Fruit fly (Drosophila melanogaster): ENCODE results near the gene CG34452.

The CG34452 gene

dm6 chr3L:15692794-15693532 is 5.3 kb upstream of the CG34452 start:
- TF ChIP-seq psq (optimal IDR thresholded peaks at IDR 0.05) (no peak), Sin3A (optimal IDR thresholded peaks at IDR 0.05) (no peak), ttk (optimal IDR thresholded peaks at IDR 0.05) (no peak), insv (optimal IDR thresholded peaks at IDR 0.05) (no peak), h (optimal IDR thresholded peaks at IDR 0.05) (no peak), Myc (optimal IDR thresholded peaks at IDR 0.05) (no peak)

DNA sequence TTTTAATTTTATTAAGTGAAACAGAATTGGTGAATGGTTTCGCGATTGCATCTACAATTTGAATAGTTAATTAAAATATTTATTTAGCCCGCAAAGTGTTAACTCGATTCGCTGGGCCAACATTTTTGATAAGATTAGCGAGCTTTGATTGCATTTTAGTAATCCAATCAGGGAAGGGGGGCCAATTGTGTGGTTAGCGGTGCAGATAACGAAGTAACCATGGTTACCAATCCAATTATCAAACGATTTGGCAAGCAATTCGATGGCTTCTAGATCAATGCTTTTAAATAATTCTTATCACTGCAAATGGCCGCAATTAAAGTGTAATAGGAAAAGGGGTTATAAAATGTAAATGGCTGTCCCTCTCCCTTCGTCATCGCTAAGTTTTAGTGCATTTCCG is 4.7 kb upstream of the CG34452 start:
- TF ChIP-seq Myc (optimal IDR thresholded peaks at IDR 0.05) (no peak), ttk (optimal IDR thresholded peaks at IDR 0.05) (no peak), insv (optimal IDR thresholded peaks at IDR 0.05) (no peak), psq (optimal IDR thresholded peaks at IDR 0.05) (no peak), h (optimal IDR thresholded peaks at IDR 0.05) (no peak), Sin3A (optimal IDR thresholded peaks at IDR 0.05) (no peak)

dm6 chr3L:15691968-15692367 is 4.3 kb upstream of the CG34452 start, which contains the start of gene CG34451:
Gene CG34451 (minus strand): TSS chr3L:15692068.
- TF ChIP-seq insv (optimal IDR thresholded peaks at IDR 0.05), result no peak
- no peak for TF ChIP-seq Myc (optimal IDR thresholded peaks at IDR 0.05)

DNA sequence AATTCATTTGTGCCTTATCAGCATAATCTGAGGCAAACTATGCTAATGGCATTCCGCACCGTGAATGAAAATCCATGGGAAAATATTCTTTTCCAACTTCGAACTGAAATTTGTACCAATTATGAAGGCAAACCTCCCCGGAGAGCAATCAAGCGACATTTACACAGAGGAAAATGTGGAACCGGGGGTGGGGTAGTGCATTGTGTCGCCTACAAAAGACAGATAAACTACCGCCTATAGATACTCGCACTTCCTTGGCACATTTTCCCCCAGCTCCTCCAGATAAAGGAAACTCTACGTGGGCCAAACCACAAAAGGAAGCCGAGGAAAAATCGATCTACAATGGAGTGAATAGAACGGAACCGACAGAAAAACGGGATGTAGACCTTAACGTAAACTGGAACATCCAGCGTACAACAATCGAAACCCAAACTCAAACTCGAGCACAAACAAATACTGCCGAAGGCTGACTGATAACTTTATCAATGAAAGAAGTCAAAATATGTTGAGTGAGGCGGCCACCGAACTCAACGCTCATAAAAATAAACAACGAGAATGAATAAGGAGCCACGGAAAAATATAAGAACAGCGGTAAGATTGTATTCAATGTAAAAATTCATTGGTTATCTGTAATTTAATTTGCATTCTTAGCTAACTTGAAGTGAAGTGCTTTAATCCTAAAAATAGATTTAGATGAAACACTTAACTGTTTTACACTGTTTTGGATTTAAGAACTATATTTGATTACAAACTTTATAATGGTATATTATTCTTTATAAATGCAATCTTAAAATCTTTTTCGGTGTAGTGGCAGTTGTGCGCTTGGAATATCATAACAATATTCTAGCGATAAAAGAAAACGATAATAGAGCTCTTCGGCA is 3.2 kb upstream of the CG34452 start:
- TF ChIP-seq insv (optimal IDR thresholded peaks at IDR 0.05) (no peak), Myc (optimal IDR thresholded peaks at IDR 0.05) (no peak), Sin3A (optimal IDR thresholded peaks at IDR 0.05) (no peak), ttk (optimal IDR thresholded peaks at IDR 0.05) (no peak), psq (optimal IDR thresholded peaks at IDR 0.05) (no peak), h (optimal IDR thresholded peaks at IDR 0.05) (no peak)

DNA sequence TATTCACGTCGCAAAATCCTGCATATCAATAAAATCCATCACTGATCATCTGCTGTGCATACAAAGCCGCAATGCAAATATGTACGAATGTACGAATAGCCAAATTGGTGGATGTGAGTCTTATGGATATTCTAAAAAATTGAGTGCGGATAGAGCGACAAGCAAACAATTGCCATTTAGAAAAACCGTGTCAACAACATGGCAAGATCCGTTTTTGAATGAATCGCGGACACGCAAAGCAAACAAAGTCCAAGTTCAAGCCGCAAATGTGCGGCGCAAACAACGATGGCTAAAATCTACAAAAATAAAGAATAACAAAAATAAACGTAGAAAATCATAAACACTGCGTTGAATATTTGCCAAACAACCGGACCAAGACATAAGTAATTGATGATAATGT is 1.8 kb upstream of the CG34452 start:
- TF ChIP-seq psq (optimal IDR thresholded peaks at IDR 0.05) (no peak), h (optimal IDR thresholded peaks at IDR 0.05) (no peak), Sin3A (optimal IDR thresholded peaks at IDR 0.05) (no peak), ttk (optimal IDR thresholded peaks at IDR 0.05) (no peak), Myc (optimal IDR thresholded peaks at IDR 0.05) (no peak), insv (optimal IDR thresholded peaks at IDR 0.05) (no peak)

DNA sequence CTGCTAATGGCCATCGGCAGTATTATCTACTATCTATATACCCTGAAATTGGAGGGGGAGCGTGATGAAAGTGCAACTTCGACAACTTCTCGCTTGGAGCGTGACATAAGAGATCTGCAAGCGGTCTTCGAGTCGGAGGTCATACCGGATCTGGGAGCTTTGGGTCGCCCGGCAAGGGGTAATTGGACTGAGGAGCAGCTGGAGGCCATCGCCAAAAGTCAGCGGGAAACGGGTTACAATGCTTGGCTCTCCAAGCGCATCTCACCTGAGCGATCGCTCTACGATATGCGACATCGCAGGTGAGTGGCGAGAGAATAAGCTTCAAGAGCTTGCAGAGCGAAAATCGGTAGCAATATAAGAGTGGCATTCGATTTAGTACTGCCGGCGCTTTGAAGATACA is 3.7 kb downstream of the CG34452 start:
- TF ChIP-seq h (optimal IDR thresholded peaks at IDR 0.05), result no peak
- no peak for TF ChIP-seq ttk (optimal IDR thresholded peaks at IDR 0.05)
- TF ChIP-seq insv (optimal IDR thresholded peaks at IDR 0.05), result no peak
- TF ChIP-seq Myc (optimal IDR thresholded peaks at IDR 0.05), result no peak
- TF ChIP-seq psq (optimal IDR thresholded peaks at IDR 0.05), result no peak
- no peak for TF ChIP-seq Sin3A (optimal IDR thresholded peaks at IDR 0.05)

dm6 chr3L:15683345-15683922 is 4.3 kb downstream of the CG34452 start, which contains the start of the genes CG7579 and Pgant8:
Gene CG7579 (minus strand): TSS chr3L:15683445.
Gene Pgant8 (plus strand): TSS chr3L:15683872.
- TF ChIP-seq Myc (optimal IDR thresholded peaks at IDR 0.05) (no peak), psq (optimal IDR thresholded peaks at IDR 0.05) (no peak), ttk (optimal IDR thresholded peaks at IDR 0.05) (no peak), Sin3A (optimal IDR thresholded peaks at IDR 0.05) (no peak), insv (optimal IDR thresholded peaks at IDR 0.05) (no peak), h (optimal IDR thresholded peaks at IDR 0.05) (no peak)

DNA sequence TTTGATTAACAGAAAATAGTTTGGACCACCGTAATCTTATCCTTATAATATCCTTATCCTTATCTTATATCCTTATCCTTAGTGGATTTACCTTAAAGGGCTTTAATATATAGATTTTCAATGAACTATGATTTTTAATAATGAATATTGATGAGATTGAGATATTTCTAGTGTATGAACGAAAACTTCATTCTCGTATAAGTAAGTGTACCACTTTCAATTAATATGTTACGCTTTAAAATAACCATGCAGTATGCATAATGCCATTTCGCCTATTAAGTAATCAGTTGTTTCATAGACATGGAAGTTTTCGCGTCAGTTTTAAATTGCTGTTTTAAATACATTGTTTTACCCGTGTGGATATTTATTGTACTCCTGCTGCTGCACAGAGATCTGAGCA is 8.3 kb downstream of the CG34452 start, which contains the start of gene CG7304:
Gene CG7304, plus strand, starts transcription at position 301 of the 400 bp plus-strand sequence.
- TF ChIP-seq ttk (optimal IDR thresholded peaks at IDR 0.05) (no peak), psq (optimal IDR thresholded peaks at IDR 0.05) (no peak), h (optimal IDR thresholded peaks at IDR 0.05) (no peak)

dm6 chr3L:15678284-15678683 is 9.4 kb downstream of the CG34452 start:
- no peak for TF ChIP-seq psq (optimal IDR thresholded peaks at IDR 0.05)
- TF ChIP-seq Sin3A (optimal IDR thresholded peaks at IDR 0.05), result no peak
- no peak for TF ChIP-seq ttk (optimal IDR thresholded peaks at IDR 0.05)
- TF ChIP-seq insv (optimal IDR thresholded peaks at IDR 0.05), result no peak
- TF ChIP-seq h (optimal IDR thresholded peaks at IDR 0.05), result no peak
- no peak for TF ChIP-seq Myc (optimal IDR thresholded peaks at IDR 0.05)

DNA sequence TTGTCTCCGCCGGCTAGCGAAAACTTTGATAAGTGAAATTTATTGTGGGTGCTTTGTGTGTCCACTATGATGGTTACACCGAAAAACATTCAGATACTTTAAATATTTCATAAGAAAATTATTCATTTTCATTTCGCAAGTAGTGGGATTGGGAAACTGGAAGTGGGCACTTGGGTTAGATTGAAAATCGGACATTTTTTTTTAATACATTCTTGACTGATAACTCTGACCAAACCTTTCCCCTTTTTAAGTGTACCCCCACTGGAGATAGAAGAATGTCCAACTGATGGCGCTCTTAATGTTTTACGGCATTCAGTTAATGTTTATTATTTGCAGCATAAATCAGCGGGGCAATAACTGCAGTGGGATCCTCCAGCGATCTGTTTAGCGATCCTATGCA is 10.0 kb downstream of the CG34452 start:
- TF ChIP-seq Myc (optimal IDR thresholded peaks at IDR 0.05) (no peak), insv (optimal IDR thresholded peaks at IDR 0.05) (no peak)

dm6 chr3L:15675111-15675510 is 12.6 kb downstream of the CG34452 start:
- TF ChIP-seq h (optimal IDR thresholded peaks at IDR 0.05), result no peak
- no peak for TF ChIP-seq Myc (optimal IDR thresholded peaks at IDR 0.05)
- no peak for TF ChIP-seq ttk (optimal IDR thresholded peaks at IDR 0.05)
- TF ChIP-seq psq (optimal IDR thresholded peaks at IDR 0.05), result no peak
- no peak for TF ChIP-seq Sin3A (optimal IDR thresholded peaks at IDR 0.05)
- TF ChIP-seq insv (optimal IDR thresholded peaks at IDR 0.05), result no peak

DNA sequence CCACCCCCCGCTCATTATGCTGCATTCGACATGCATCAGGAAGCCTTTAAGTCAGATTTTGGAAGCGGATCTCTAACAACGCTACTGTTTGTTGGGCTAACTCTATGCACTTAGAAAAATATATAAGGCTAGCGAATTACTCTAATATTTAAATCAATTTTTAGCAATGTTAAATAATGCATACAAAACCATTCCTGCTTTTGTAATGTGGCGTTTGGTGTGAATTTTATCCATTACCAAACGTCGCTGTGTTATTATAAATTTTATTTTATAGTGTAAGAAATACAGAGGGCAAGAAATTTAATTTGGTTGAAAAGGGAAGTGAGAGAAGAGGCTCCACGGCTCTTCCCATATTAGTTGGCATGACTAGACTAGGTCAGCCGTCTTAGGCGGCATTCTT is 14.9 kb downstream of the CG34452 start:
- TF ChIP-seq h (optimal IDR thresholded peaks at IDR 0.05) (no peak), Myc (optimal IDR thresholded peaks at IDR 0.05) (no peak), Sin3A (optimal IDR thresholded peaks at IDR 0.05) (no peak), insv (optimal IDR thresholded peaks at IDR 0.05) (no peak), ttk (optimal IDR thresholded peaks at IDR 0.05) (no peak), psq (optimal IDR thresholded peaks at IDR 0.05) (no peak)
